Worm (Caenorhabditis elegans) whole organism, midembryonic: ENCODE measurements around the gene nlp-82.

Experiments used
- T22C8.4 ChIP-seq: fragments of 200-800 bp; sonication (Bioruptor generic); IDR thresholded peaks from 2 replicates; pipeline ENCODE4 v1.3.6; 2022; ENCODE audit warnings: missing genetic modification characterization, missing compliant biosample characterization
- flt-1 ChIP-seq: fragments of 200-800 bp; sonication (Bioruptor generic); IDR thresholded peaks from 2 replicates; pipeline ENCODE4 v1.3.6; 2022; ENCODE audit warnings: missing genetic modification characterization, missing compliant biosample characterization
- klf-2 ChIP-seq: fragments of 200-800 bp; sonication (Bioruptor generic); conservative IDR thresholded peaks from 2 replicates; pipeline ENCODE4 v1.3.6; 2022; ENCODE audit warnings: missing genetic modification reagents, missing genetic modification characterization, missing compliant biosample characterization
- med-1 ChIP-seq: sonication (generic microtip); optimal IDR thresholded peaks from 2 replicates; lab custom pipeline; 2017; ENCODE audit warnings: missing genetic modification characterization, mild to moderate bottlenecking, missing compliant biosample characterization, antibody characterized with exemption, missing genetic modification reagents; ENCODE audit not compliant: insufficient read depth
- ref-1 ChIP-seq: fragments of 200-800 bp; sonication (Bioruptor generic); conservative IDR thresholded peaks from 2 replicates; pipeline ENCODE4 v1.3.6; 2022; ENCODE audit warnings: missing genetic modification reagents, missing genetic modification characterization, missing compliant biosample characterization
- tab-1 ChIP-seq: fragments of 200-800 bp; sonication (Bioruptor generic); IDR thresholded peaks from 2 replicates; pipeline ENCODE4 v1.3.6; 2022; ENCODE audit warnings: missing genetic modification characterization, missing compliant biosample characterization
- ztf-23 ChIP-seq: fragments of 200-800 bp; sonication (Bioruptor generic); IDR thresholded peaks from 2 replicates; pipeline ENCODE4 v1.3.6; 2022; ENCODE audit warnings: missing genetic modification reagents, missing genetic modification characterization, missing compliant biosample characterization
- ztf-29 ChIP-seq: fragments of 200-800 bp; sonication (Bioruptor generic); IDR thresholded peaks from 2 replicates; pipeline ENCODE4 v1.3.6; 2022; ENCODE audit warnings: missing genetic modification reagents, missing genetic modification characterization, missing compliant biosample characterization

DNA sequence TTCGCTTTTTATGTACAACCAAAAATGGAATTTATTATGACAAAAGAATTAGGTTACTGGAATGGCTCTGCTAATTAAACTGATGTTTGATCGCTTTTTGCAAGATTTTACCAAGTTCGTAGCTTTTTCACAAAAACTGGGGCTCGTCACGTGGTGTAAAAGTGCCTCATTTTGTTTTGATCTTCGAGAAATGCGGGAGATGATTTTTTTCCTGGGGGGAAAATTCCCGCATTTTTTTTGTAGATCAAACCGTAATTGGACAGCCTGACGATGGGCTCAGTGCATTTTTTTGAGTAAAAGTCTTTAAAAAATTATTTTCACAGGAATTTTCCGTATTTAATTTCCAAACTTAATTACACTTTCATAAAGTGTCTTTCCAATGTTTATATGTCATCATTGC, 35.0 kb upstream of the nlp-82 start:
- TF ChIP-seq ztf-23 (GFP tag; lab: Robert Waterston, UW) (no peak), tab-1 (GFP tag; lab: Robert Waterston, UW) (no peak), klf-2 (GFP tag; lab: Robert Waterston, UW) (no peak), ref-1 (GFP tag; lab: Robert Waterston, UW) (no peak), flt-1 (GFP tag; lab: Robert Waterston, UW) (no peak), ztf-29 (GFP tag; lab: Robert Waterston, UW) (no peak), med-1 (no peak), T22C8.4 (GFP tag; lab: Robert Waterston, UW) (no peak)
